Worm (Caenorhabditis elegans): Measurements from ENCODE around the gene Y47D3A.1.

ce11 chrIII:11141791-11142490, at the start of gene Y47D3A.1, which contains the start of gene pola-1:
- TF ChIP-seq nhr-237 (tag; optimal IDR thresholded peaks at IDR 0.05) (peak; percentile 69), mep-1 (tag; optimal IDR thresholded peaks at IDR 0.05) (peak; percentile 86), lsy-2 (tag; optimal IDR thresholded peaks at IDR 0.05) (peak; percentile 77 to 91), unc-86 (tag; optimal IDR thresholded peaks at IDR 0.05) (peak; percentile 65), ztf-11 (tag; optimal IDR thresholded peaks at IDR 0.05) (peak in 1 of 2 experiments; percentile 85), C34B4.2 (tag; optimal IDR thresholded peaks at IDR 0.05) (no peak), nhr-47 (tag; optimal IDR thresholded peaks at IDR 0.05) (peak; percentile 86), nhr-77 (tag; optimal IDR thresholded peaks at IDR 0.05) (peak; percentile 40), nhr-11 (tag; optimal IDR thresholded peaks at IDR 0.05) (no peak)

All from whole organism, L1 larva.